Fruit fly (Drosophila melanogaster): ENCODE results near the gene Pyroxd1.

Pyroxd1 gene

dm6 chr2L:20084785-20085555, 6.3 kb upstream of the Pyroxd1 start, which contains the start of gene fok (continued):
- TF ChIP-seq CG13775 (GFP tag; optimal IDR thresholded peaks at IDR 0.05) (peak; percentile 95), pum (GFP tag; optimal IDR thresholded peaks at IDR 0.05) (peak; percentile 93), CG3838 (GFP tag; optimal IDR thresholded peaks at IDR 0.05) (peak; percentile 90), Ada2b (GFP tag; IDR thresholded peaks at IDR 0.05) (peak; percentile 91), tio (GFP tag; optimal IDR thresholded peaks at IDR 0.05) (peak; percentile 96), her (GFP tag; optimal IDR thresholded peaks at IDR 0.05) (peak; percentile 91), B-H1 (GFP tag; IDR thresholded peaks at IDR 0.05) (peak; percentile 92), CG18619 (GFP tag; optimal IDR thresholded peaks at IDR 0.05) (peak; percentile 95), Neu2 (GFP tag; optimal IDR thresholded peaks at IDR 0.05; ENCODE audit: borderline replicate concordance) (peak; percentile 82), nerfin-2 (GFP tag; IDR thresholded peaks at IDR 0.05; ENCODE audit: partially characterized antibody) (no peak; the same call in 1 of the 2 replicates), sna (GFP tag; IDR thresholded peaks at IDR 0.05; ENCODE audit: partially characterized antibody) (no peak), repo (GFP tag; optimal IDR thresholded peaks at IDR 0.05) (peak; percentile 87), CG12769 (tag; optimal IDR thresholded peaks at IDR 0.05) (peak; percentile 95), CG4282 (GFP tag; optimal IDR thresholded peaks at IDR 0.05) (peak; percentile 84), hth (optimal IDR thresholded peaks at IDR 0.05) (no peak), CG3281 (GFP tag; optimal IDR thresholded peaks at IDR 0.05) (peak; percentile 98), Gug (GFP tag; IDR thresholded peaks at IDR 0.05) (peak; percentile 92), CrebB (tag; optimal IDR thresholded peaks at IDR 0.05) (peak; percentile 96), pnt (GFP tag; optimal IDR thresholded peaks at IDR 0.05) (peak; percentile 93), Dad (GFP tag; optimal IDR thresholded peaks at IDR 0.05) (peak; percentile 93), cg (GFP tag; optimal IDR thresholded peaks at IDR 0.05) (peak; percentile 88), CG13287 (GFP tag; IDR thresholded peaks at IDR 0.05; ENCODE audit: partially characterized antibody) (peak; percentile 26; the same call in 1 of the 2 replicates), da (GFP tag; optimal IDR thresholded peaks at IDR 0.05) (peak; percentile 83), mam (GFP tag; optimal IDR thresholded peaks at IDR 0.05) (peak; percentile 95), lilli (GFP tag; optimal IDR thresholded peaks at IDR 0.05) (peak; percentile 97), CG11695 (GFP tag; IDR thresholded peaks at IDR 0.05) (peak; percentile 96), luna (GFP tag; optimal IDR thresholded peaks at IDR 0.05) (peak; percentile 53), CG7987 (GFP tag; optimal IDR thresholded peaks at IDR 0.05) (peak; percentile 95), CG8281 (tag; optimal IDR thresholded peaks at IDR 0.05) (peak; percentile 87), CG1603 (tag; optimal IDR thresholded peaks at IDR 0.05) (peak; percentile 83), CG6854 (GFP tag; optimal IDR thresholded peaks at IDR 0.05) (peak; percentile 95), CG6765 (GFP tag; optimal IDR thresholded peaks at IDR 0.05) (peak; percentile 98), CG8924 (tag; optimal IDR thresholded peaks at IDR 0.05) (peak; percentile 98), pfk (GFP tag; optimal IDR thresholded peaks at IDR 0.05) (peak; percentile 65), nom (GFP tag; optimal IDR thresholded peaks at IDR 0.05) (peak; percentile 96), CG8944 (GFP tag; optimal IDR thresholded peaks at IDR 0.05) (peak; percentile 89), Awh (GFP tag; IDR thresholded peaks at IDR 0.05) (peak; percentile 94), CG4617 (GFP tag; optimal IDR thresholded peaks at IDR 0.05; ENCODE audit: borderline replicate concordance) (peak; percentile 79), toy (GFP tag; IDR thresholded peaks at IDR 0.05) (peak; percentile 81), CG14710 (tag; optimal IDR thresholded peaks at IDR 0.05) (peak; percentile 96), unc-4 (GFP tag; IDR thresholded peaks at IDR 0.05; ENCODE audit: partially characterized antibody) (0 out of 2 replicates have a peak, but pooled peaks have one; percentile 25), nau (GFP tag; optimal IDR thresholded peaks at IDR 0.05) (peak; percentile 97), CG15514 (GFP tag; optimal IDR thresholded peaks at IDR 0.05) (peak; percentile 92), z (GFP tag; IDR thresholded peaks at IDR 0.05) (no peak; the same call in 2 of the 3 replicates), CG16779 (GFP tag; IDR thresholded peaks at IDR 0.05) (peak; percentile 80; the same call in 1 of the 2 replicates), CG18764 (GFP tag; optimal IDR thresholded peaks at IDR 0.05) (peak; percentile 88), Max (GFP tag; optimal IDR thresholded peaks at IDR 0.05) (peak; percentile 96), CG33557 (GFP tag; optimal IDR thresholded peaks at IDR 0.05) (peak; percentile 96)
